Worm (Caenorhabditis elegans): ENCODE results near the gene slc-36.1.

Gene slc-36.1

ce11 chrIII:13298722-13299431 is 8.4 kb upstream of the slc-36.1 start, which contains the start of gene pgm-2:
Gene pgm-2, plus strand, starts transcription at chrIII:13299378.
- TF ChIP-seq nhr-85 (tag) (peak; percentile 76), nhr-12 (tag; optimal IDR thresholded peaks at IDR 0.05) (no peak), fos-1 (tag; optimal IDR thresholded peaks at IDR 0.05) (no peak), skn-1 (tag; optimal IDR thresholded peaks at IDR 0.05) (peak; percentile 8), elt-3 (tag; optimal IDR thresholded peaks at IDR 0.05) (peak in 1 of 6 experiments; percentile 20), nhr-84 (tag; optimal IDR thresholded peaks at IDR 0.05) (no peak), nhr-71 (tag; optimal IDR thresholded peaks at IDR 0.05) (no peak), pax-3 (tag; optimal IDR thresholded peaks at IDR 0.05) (no peak), nhr-47 (tag; optimal IDR thresholded peaks at IDR 0.05) (peak; percentile 2), dpl-1 (GFP tag; optimal IDR thresholded peaks at IDR 0.05) (peak in 1 of 3 experiments; percentile 2), rnt-1 (tag; optimal IDR thresholded peaks at IDR 0.05) (peak; percentile 9), nhr-90 (tag; optimal IDR thresholded peaks at IDR 0.05; ENCODE audit: poor library complexity) (peak; percentile 22), blmp-1 (tag; optimal IDR thresholded peaks at IDR 0.05) (peak; percentile 61), aly-2 (tag; optimal IDR thresholded peaks at IDR 0.05) (peak; percentile 19), snu-23 (GFP tag; optimal IDR thresholded peaks at IDR 0.05) (peak; percentile 36), efl-3 (GFP tag; optimal IDR thresholded peaks at IDR 0.05) (no peak), mep-1 (tag; optimal IDR thresholded peaks at IDR 0.05) (peak; percentile 58), efl-1 (optimal IDR thresholded peaks at IDR 0.05) (peak in 1 of 2 experiments; percentile 19), efl-1 (GFP tag; optimal IDR thresholded peaks at IDR 0.05 in 1 of 2) (peak in 1 of 2 experiments; percentile 83), lsy-2 (tag; optimal IDR thresholded peaks at IDR 0.05) (peak in 1 of 2 experiments; percentile 34), ces-1 (GFP tag; optimal IDR thresholded peaks at IDR 0.05) (no peak), unc-86 (tag; optimal IDR thresholded peaks at IDR 0.05) (no peak), elt-2 (tag; optimal IDR thresholded peaks at IDR 0.05) (peak; percentile 18), snpc-4 (tag; optimal IDR thresholded peaks at IDR 0.05) (no peak), ztf-11 (tag; optimal IDR thresholded peaks at IDR 0.05) (no peak), mdl-1 (tag; optimal IDR thresholded peaks at IDR 0.05) (no peak)

ce11 chrIII:13301983-13302382 is 5.3 kb upstream of the slc-36.1 start:
- TF ChIP-seq tlp-1 (tag; optimal IDR thresholded peaks at IDR 0.05) = no peak
- TF ChIP-seq ceh-82 (tag; optimal IDR thresholded peaks at IDR 0.05) = no peak
- no peak for TF ChIP-seq grh-1 (GFP tag; IDR thresholded peaks at IDR 0.05)
- no peak for TF ChIP-seq nhr-76 (tag; optimal IDR thresholded peaks at IDR 0.05)
- no peak for TF ChIP-seq C04F5.9 (tag; optimal IDR thresholded peaks at IDR 0.05)
- no peak for TF ChIP-seq nhr-12 (tag; optimal IDR thresholded peaks at IDR 0.05)
- no peak for TF ChIP-seq mef-2 (tag; optimal IDR thresholded peaks at IDR 0.05)
- TF ChIP-seq pqm-1 (tag; optimal IDR thresholded peaks at IDR 0.05) = no peak
- no peak for TF ChIP-seq ceh-8 (GFP tag; optimal IDR thresholded peaks at IDR 0.05)
- no peak for TF ChIP-seq aly-2 (tag; optimal IDR thresholded peaks at IDR 0.05)
- no peak for TF ChIP-seq pag-3 (tag; optimal IDR thresholded peaks at IDR 0.05; ENCODE audit: borderline replicate concordance, insufficient read depth)
- TF ChIP-seq pax-3 (tag; optimal IDR thresholded peaks at IDR 0.05) = no peak
- TF ChIP-seq nhr-28 (tag; optimal IDR thresholded peaks at IDR 0.05) = no peak
- TF ChIP-seq vab-15 (tag; optimal IDR thresholded peaks at IDR 0.05) = no peak

ce11 chrIII:13302578-13302977 is 4.7 kb upstream of the slc-36.1 start:
- TF ChIP-seq efl-1 (optimal IDR thresholded peaks at IDR 0.05) (no peak), efl-1 (GFP tag; optimal IDR thresholded peaks at IDR 0.05 in 1 of 2) (peak in 1 of 2 experiments; percentile 74), tbx-2 (tag; optimal IDR thresholded peaks at IDR 0.05) (no peak)

All from whole organism, L1 larva.